Fruit fly (Drosophila melanogaster) Kc167 (cell line): ENCODE data around the gene AlaRS.

Experiments used
- Myc ChIP-seq: fragments of >200 bp; optimal IDR thresholded peaks from 2 replicates; lab custom pipeline; 2017; ENCODE audit warnings: missing external identifiers
- Sin3A ChIP-seq: fragments of >200 bp; optimal IDR thresholded peaks from 2 replicates; lab custom pipeline; 2018; ENCODE audit warnings: missing external identifiers
- h ChIP-seq: fragments of >200 bp; optimal IDR thresholded peaks from 3 replicates; lab custom pipeline; 2018; ENCODE audit warnings: missing external identifiers
- insv ChIP-seq: fragments of >200 bp; optimal IDR thresholded peaks from 3 replicates; lab custom pipeline; 2018; ENCODE audit warnings: missing external identifiers
- psq ChIP-seq: fragments of >200 bp; optimal IDR thresholded peaks from 2 replicates; lab custom pipeline; 2017; ENCODE audit warnings: missing external identifiers
- ttk ChIP-seq: sonication (Bioruptor generic); optimal IDR thresholded peaks from 2 replicates; lab custom pipeline; 2017; ENCODE audit warnings: missing external identifiers

The AlaRS gene

dm6 chr2L:8381508-8382036, at the start of gene AlaRS:
Gene AlaRS, minus strand, starts transcription at chr2L:8381764.
- TF ChIP-seq insv (lab: Kevin White, UChicago), result no peak
- TF ChIP-seq Sin3A (lab: Kevin White, UChicago), result no peak
- TF ChIP-seq h (lab: Kevin White, UChicago), result no peak
- no peak for TF ChIP-seq psq
- no peak for TF ChIP-seq Myc
- TF ChIP-seq ttk (lab: Kevin White, UChicago), result no peak

- TF ChIP-seq insv (lab: Kevin White, UChicago), result no peak
- no peak for TF ChIP-seq ttk (lab: Kevin White, UChicago)
- no peak for TF ChIP-seq h (lab: Kevin White, UChicago)
Measured at dm6 chr2L:8426801-8427200, 45.2 kb upstream of the AlaRS start.

DNA sequence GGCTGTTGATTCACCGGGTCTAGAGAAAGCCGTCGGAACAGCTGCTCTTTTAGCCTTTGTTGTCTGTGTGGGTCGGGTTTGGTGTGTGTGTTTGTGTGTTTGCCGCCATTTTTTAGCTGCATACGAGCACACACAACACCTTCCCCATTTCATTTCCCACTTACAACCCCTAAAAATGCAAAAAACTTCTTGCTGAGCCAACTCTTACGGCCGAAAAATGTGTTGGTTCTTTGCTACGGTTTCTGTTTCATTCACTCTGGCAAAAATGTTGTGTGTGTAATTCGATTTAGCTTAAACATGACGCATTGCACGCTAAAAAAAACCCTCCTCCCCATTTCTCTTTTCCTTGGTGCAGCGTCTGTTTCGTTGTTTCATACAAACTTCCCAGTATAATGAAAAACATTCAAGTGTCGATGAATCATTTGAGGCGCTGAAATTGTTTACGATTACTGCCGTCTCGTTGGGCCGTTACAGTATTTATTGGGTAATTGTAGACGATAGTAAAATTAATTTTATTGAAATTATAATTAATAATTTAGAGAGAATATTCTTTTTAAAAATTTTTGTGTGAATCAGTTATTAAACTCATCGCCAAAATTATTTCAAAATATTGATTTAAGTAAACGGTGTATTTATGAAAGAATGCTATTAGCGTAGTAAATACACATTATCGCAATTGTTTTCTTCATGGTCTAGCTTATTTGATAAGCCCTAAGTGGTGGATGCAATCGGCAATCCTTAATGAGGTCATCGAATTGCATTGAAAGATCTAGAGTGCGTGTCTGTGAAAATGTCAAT, 44.6 kb upstream of the AlaRS start:
- TF ChIP-seq Myc (no peak), ttk (lab: Kevin White, UChicago) (no peak), insv (lab: Kevin White, UChicago) (no peak), Sin3A (lab: Kevin White, UChicago) (no peak)

DNA sequence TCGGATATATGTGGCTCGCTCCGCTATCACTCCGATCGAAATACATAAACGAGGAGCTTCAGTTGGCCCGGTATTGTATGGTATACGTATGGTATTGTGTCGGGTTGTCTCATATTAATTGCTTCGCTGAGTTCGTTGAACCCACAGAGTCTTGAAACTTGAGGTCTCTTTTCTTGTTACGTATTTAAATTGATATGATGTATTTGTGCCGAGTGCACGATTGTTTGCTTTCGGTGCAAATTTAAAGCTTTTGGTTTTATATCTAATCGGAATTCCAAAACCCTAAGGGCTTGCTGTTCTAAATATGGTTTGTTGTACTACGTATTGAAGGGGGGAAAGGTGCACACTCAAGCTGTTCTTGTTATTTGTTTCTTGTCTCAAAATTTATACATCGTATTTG, 43.6 kb upstream of the AlaRS start:
- TF ChIP-seq insv (lab: Kevin White, UChicago), result no peak
- no peak for TF ChIP-seq ttk (lab: Kevin White, UChicago)
- TF ChIP-seq Sin3A (lab: Kevin White, UChicago), result no peak
- TF ChIP-seq psq, result no peak
- TF ChIP-seq Myc, result no peak
- no peak for TF ChIP-seq h (lab: Kevin White, UChicago)

dm6 chr2L:8424662-8425208, 43.2 kb upstream of the AlaRS start:
- TF ChIP-seq psq (no peak), h (lab: Kevin White, UChicago) (no peak), insv (lab: Kevin White, UChicago) (no peak), ttk (lab: Kevin White, UChicago) (no peak), Sin3A (lab: Kevin White, UChicago) (no peak), Myc (no peak)

- TF ChIP-seq h (lab: Kevin White, UChicago) (no peak), insv (lab: Kevin White, UChicago) (no peak), psq (no peak), Sin3A (lab: Kevin White, UChicago) (no peak), ttk (lab: Kevin White, UChicago) (no peak), Myc (no peak)
Measured at dm6 chr2L:8424090-8424470, 42.5 kb upstream of the AlaRS start.

DNA sequence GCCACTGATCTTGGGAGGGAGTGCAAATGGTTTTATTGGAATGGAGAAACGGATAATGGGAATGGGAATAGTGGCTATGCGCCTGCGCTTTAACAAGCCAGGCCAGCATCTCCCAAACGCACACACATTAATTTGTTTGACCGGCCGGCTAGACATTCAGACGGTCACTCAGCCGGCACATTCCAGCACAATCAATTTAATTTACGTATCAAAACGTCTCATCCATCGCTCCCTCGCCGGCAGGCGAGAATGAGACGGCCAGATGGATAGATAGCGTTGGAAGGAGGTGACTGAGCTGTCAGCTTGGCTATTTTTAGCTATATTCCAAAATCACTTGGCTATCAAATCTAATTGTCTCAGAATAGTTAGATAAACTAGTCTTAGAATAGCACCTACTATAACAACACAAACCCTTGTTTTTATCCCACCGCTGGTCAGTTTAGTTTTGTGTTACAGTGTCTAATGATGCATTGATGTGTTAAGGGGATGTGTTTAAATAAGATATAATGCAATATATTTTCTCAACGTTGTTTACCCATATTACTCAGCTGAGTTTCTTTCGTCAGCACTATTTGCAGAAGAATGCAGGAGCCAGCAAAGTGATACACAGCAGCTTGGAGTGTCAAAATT, 42.0 kb upstream of the AlaRS start:
- TF ChIP-seq Myc (no peak), ttk (lab: Kevin White, UChicago) (no peak), Sin3A (lab: Kevin White, UChicago) (no peak), psq (no peak), insv (lab: Kevin White, UChicago) (no peak), h (lab: Kevin White, UChicago) (no peak)

DNA sequence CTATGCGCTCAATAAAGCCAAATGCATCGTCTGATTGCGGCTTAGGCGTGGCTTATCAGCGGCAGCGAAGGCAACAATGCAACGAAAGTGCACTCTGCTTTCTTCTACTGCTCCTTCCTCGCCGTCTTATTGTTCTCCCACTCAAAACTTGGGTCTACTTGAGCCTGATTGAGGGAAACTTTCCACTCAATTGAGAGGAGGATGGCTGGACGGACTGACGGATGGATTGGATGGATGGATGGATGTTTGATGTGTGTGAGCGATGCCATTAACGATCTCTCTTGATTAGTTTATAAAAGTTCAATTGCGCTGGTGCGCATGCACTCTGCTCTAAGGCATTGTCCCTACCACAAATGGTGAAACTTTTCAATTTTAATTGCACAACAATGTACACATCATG, 41.5 kb upstream of the AlaRS start:
- TF ChIP-seq Myc (no peak), insv (lab: Kevin White, UChicago) (no peak), Sin3A (lab: Kevin White, UChicago) (no peak), ttk (lab: Kevin White, UChicago) (no peak), h (lab: Kevin White, UChicago) (no peak), psq (no peak)

dm6 chr2L:8421717-8422116, 40.2 kb upstream of the AlaRS start:
- TF ChIP-seq insv (lab: Kevin White, UChicago) (no peak), Myc (no peak), h (lab: Kevin White, UChicago) (no peak), Sin3A (lab: Kevin White, UChicago) (no peak), psq (no peak), ttk (lab: Kevin White, UChicago) (no peak)

DNA sequence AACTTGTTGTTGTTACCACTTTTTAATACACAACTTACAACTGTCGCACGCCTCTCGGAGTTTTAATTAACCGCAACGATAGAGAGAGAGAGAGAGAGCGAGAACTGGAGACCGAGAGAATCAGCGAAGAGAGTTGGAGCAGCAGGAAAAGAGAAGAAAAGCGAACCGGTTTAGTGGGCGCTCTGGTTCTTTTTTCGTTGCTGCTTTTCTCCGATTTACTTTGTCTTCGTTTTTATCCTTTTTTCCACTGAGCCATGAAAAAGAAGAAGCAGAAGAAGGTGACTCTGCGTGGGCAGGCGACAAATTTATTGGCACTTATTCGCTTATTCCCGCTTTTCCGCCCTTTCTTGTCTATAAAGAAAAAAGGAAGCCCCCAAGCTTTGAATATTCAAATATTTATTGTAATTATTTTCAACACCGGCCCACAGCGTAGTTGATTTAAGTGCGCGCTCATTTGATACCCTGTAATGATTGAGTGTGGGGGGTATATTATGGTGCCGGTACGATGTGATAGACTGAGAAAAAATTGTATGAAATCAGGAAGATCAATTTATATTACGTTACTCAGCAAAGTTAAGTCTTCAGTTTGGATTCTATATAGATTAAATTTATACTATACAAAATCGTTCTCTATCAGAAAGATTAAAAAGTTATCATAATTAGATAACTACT, 38.8 kb upstream of the AlaRS start:
- no peak for TF ChIP-seq Myc
- no peak for TF ChIP-seq insv (lab: Kevin White, UChicago)
- TF ChIP-seq h (lab: Kevin White, UChicago), result no peak
- TF ChIP-seq Sin3A (lab: Kevin White, UChicago), result no peak
- no peak for TF ChIP-seq ttk (lab: Kevin White, UChicago)
- TF ChIP-seq psq, result no peak

dm6 chr2L:8419382-8419940, 37.9 kb upstream of the AlaRS start:
- no peak for TF ChIP-seq Sin3A (lab: Kevin White, UChicago)
- TF ChIP-seq insv (lab: Kevin White, UChicago), result no peak
- TF ChIP-seq h (lab: Kevin White, UChicago), result no peak
- TF ChIP-seq psq, result no peak
- no peak for TF ChIP-seq ttk (lab: Kevin White, UChicago)
- TF ChIP-seq Myc, result no peak
